Worm (Caenorhabditis elegans) whole organism, young adult: ENCODE results near the gene C28H8.2.
A peak's percentile ranks its signal among the peaks of the same experiment; 100 is the strongest.

Experiments
- B0336.3 ChIP-seq: fragments of 200-800 bp; sonication (Bioruptor generic); IDR thresholded peaks from 2 replicates; pipeline ENCODE4 v1.3.6; 2022; ENCODE audit warnings: missing genetic modification characterization, missing compliant biosample characterization
- C06A6.2 ChIP-seq: fragments of 200-800 bp; sonication (Bioruptor generic); conservative IDR thresholded peaks from 2 replicates; pipeline ENCODE4 v1.3.6; 2022; ENCODE audit warnings: missing genetic modification characterization, missing compliant biosample characterization
- F23B12.7 ChIP-seq: sonication (generic microtip); optimal IDR thresholded peaks from 2 replicates; lab custom pipeline; 2017; ENCODE audit warnings: missing genetic modification characterization, mild to moderate bottlenecking, missing compliant biosample characterization, antibody characterized with exemption, moderate library complexity; ENCODE audit not compliant: insufficient read depth
- F49E8.2 ChIP-seq: sonication (generic microtip); optimal IDR thresholded peaks from 3 replicates; lab custom pipeline; 2017; ENCODE audit warnings: missing genetic modification characterization, mild to moderate bottlenecking, missing compliant biosample characterization, antibody characterized with exemption, moderate library complexity; ENCODE audit not compliant: insufficient read depth
- F52B5.7 ChIP-seq: sonication (generic microtip); optimal IDR thresholded peaks from 2 replicates; lab custom pipeline; 2016; ENCODE audit warnings: mild to moderate bottlenecking, missing genetic modification characterization, missing compliant biosample characterization
- F55B11.4 ChIP-seq: sonication (generic microtip); optimal IDR thresholded peaks from 2 replicates; lab custom pipeline; 2016; ENCODE audit warnings: missing compliant biosample characterization, missing genetic modification characterization, borderline replicate concordance; ENCODE audit not compliant: insufficient read depth
- F57A8.1 ChIP-seq: fragments of 200-800 bp; sonication (Bioruptor generic); optimal IDR thresholded peaks from 2 replicates; lab custom pipeline; 2018; ENCODE audit warnings: mild to moderate bottlenecking, missing genetic modification characterization, moderate library complexity, missing compliant biosample characterization
- F57C9.4 ChIP-seq: sonication (generic microtip); optimal IDR thresholded peaks from 2 replicates; lab custom pipeline; 2017; ENCODE audit warnings: mild to moderate bottlenecking, missing genetic modification characterization, missing compliant biosample characterization
- K11D2.4 ChIP-seq: fragments of 200-800 bp; sonication (Bioruptor generic); IDR thresholded peaks from 2 replicates; pipeline ENCODE4 v1.3.6; 2022; ENCODE audit warnings: missing genetic modification reagents, missing genetic modification characterization, missing compliant biosample characterization
- aptf-2 ChIP-seq: fragments of 200-800 bp; sonication (Bioruptor generic); conservative IDR thresholded peaks from 2 replicates; pipeline ENCODE4 v1.3.6; 2022; ENCODE audit warnings: missing genetic modification reagents, missing genetic modification characterization, missing compliant biosample characterization
- attf-3 ChIP-seq: fragments of 200-800 bp; sonication (Bioruptor generic); conservative IDR thresholded peaks from 2 replicates; pipeline ENCODE4 v1.3.6; 2022; ENCODE audit warnings: missing genetic modification reagents, missing genetic modification characterization, missing compliant biosample characterization
- bed-1 ChIP-seq: fragments of 200-800 bp; sonication (Bioruptor generic); IDR thresholded peaks from 2 replicates; pipeline ENCODE4 v1.3.6; 2022; ENCODE audit warnings: missing genetic modification reagents, missing genetic modification characterization, missing compliant biosample characterization
- ccch-3 ChIP-seq: fragments of 200-800 bp; sonication (Bioruptor generic); optimal IDR thresholded peaks from 2 replicates; lab custom pipeline; 2018; ENCODE audit warnings: mild to moderate bottlenecking, missing genetic modification characterization, missing compliant biosample characterization
- ceh-27 ChIP-seq: fragments of 200-800 bp; sonication (Bioruptor generic); optimal IDR thresholded peaks from 2 replicates; lab custom pipeline; 2018; ENCODE audit warnings: mild to moderate bottlenecking, missing genetic modification characterization, moderate library complexity, missing compliant biosample characterization
- ceh-40 ChIP-seq: fragments of 200-800 bp; sonication (Bioruptor generic); IDR thresholded peaks from 2 replicates; pipeline ENCODE4 v1.3.6; 2022; ENCODE audit warnings: missing genetic modification characterization, missing compliant biosample characterization
- ceh-79 ChIP-seq: sonication (generic microtip); optimal IDR thresholded peaks from 2 replicates; lab custom pipeline; 2017; ENCODE audit warnings: mild to moderate bottlenecking, missing genetic modification characterization, missing compliant biosample characterization
- ceh-91 ChIP-seq: fragments of 200-800 bp; sonication (Bioruptor generic); IDR thresholded peaks from 2 replicates; pipeline ENCODE4 v1.3.6; 2022; ENCODE audit warnings: missing genetic modification reagents, missing genetic modification characterization, missing compliant biosample characterization
- die-1 ChIP-seq: sonication (generic microtip); optimal IDR thresholded peaks from 2 replicates; lab custom pipeline; 2016; ENCODE audit warnings: missing genotype, mild to moderate bottlenecking, missing genetic modification characterization, missing compliant biosample characterization
- dpff-1 ChIP-seq: sonication (generic microtip); optimal IDR thresholded peaks from 2 replicates; lab custom pipeline; 2017; ENCODE audit warnings: mild to moderate bottlenecking, missing genetic modification characterization, missing compliant biosample characterization
- efl-1 ChIP-seq: fragments of 150-350 bp; optimal IDR thresholded peaks from 2 replicates; lab custom pipeline; 2014; ENCODE audit warnings: missing biosample characterization, missing genetic modification reagents, missing genetic modification characterization
- egl-44 ChIP-seq: fragments of 200-800 bp; sonication (Bioruptor generic); IDR thresholded peaks from 2 replicates; pipeline ENCODE4 v1.3.6; 2022; ENCODE audit warnings: missing genetic modification reagents, missing genetic modification characterization, missing compliant biosample characterization
- ekl-4 ChIP-seq: fragments of 200-800 bp; sonication (Bioruptor generic); IDR thresholded peaks from 2 replicates; pipeline ENCODE4 v1.3.6; 2022; ENCODE audit warnings: missing genetic modification reagents, missing genetic modification characterization, missing compliant biosample characterization
- ets-4 ChIP-seq: fragments of 200-800 bp; sonication (Bioruptor generic); optimal IDR thresholded peaks from 2 replicates; lab custom pipeline; 2018; ENCODE audit warnings: mild to moderate bottlenecking, missing genetic modification characterization, missing compliant biosample characterization
- hlh-26 ChIP-seq: fragments of 200-800 bp; sonication (Bioruptor generic); conservative IDR thresholded peaks from 2 replicates; pipeline ENCODE4 v1.3.6; 2022; ENCODE audit warnings: missing genetic modification reagents, missing genetic modification characterization, missing compliant biosample characterization
- hrde-1 ChIP-seq: sonication (generic microtip); optimal IDR thresholded peaks from 2 replicates; lab custom pipeline; 2016; ENCODE audit warnings: missing genetic modification characterization, mild to moderate bottlenecking, missing compliant biosample characterization, moderate library complexity, missing genotype, missing genetic modification reagents, borderline replicate concordance
- lir-1 ChIP-seq: fragments of 200-800 bp; sonication (Bioruptor generic); conservative IDR thresholded peaks from 2 replicates; pipeline ENCODE4 v1.3.6; 2022; ENCODE audit warnings: missing genetic modification reagents, missing genetic modification characterization, missing compliant biosample characterization
- lsy-27 ChIP-seq: sonication (generic microtip); optimal IDR thresholded peaks from 2 replicates; lab custom pipeline; 2017; ENCODE audit warnings: missing genetic modification characterization, mild to moderate bottlenecking, missing compliant biosample characterization, antibody characterized with exemption, missing genotype, borderline replicate concordance; ENCODE audit not compliant: insufficient read depth
- madf-10 ChIP-seq: sonication (generic microtip); optimal IDR thresholded peaks from 2 replicates; lab custom pipeline; 2016; ENCODE audit warnings: mild to moderate bottlenecking, missing genetic modification characterization, missing compliant biosample characterization
- mcd-1 ChIP-seq: fragments of 200-800 bp; sonication (Bioruptor generic); IDR thresholded peaks from 2 replicates; pipeline ENCODE4 v1.3.6; 2022; ENCODE audit warnings: missing genetic modification reagents, missing genetic modification characterization, missing compliant biosample characterization
- nfya-1 ChIP-seq: sonication (generic microtip); optimal IDR thresholded peaks from 2 replicates; lab custom pipeline; 2017; ENCODE audit warnings: antibody characterized with exemption, missing compliant biosample characterization, missing genetic modification characterization, borderline replicate concordance; ENCODE audit not compliant: insufficient read depth
- nfyb-1 ChIP-seq: fragments of 200-800 bp; sonication (Bioruptor generic); IDR thresholded peaks from 2 replicates; pipeline ENCODE4 v1.3.6; 2022; ENCODE audit warnings: missing genetic modification reagents, missing genetic modification characterization, missing compliant biosample characterization
- nhr-120 ChIP-seq: fragments of 200-800 bp; sonication (Bioruptor generic); IDR thresholded peaks from 2 replicates; pipeline ENCODE4 v1.3.6; 2022; ENCODE audit warnings: missing genetic modification characterization, missing compliant biosample characterization
- nhr-179 ChIP-seq: sonication (generic microtip); optimal IDR thresholded peaks from 2 replicates; lab custom pipeline; 2016; ENCODE audit warnings: mild to moderate bottlenecking, missing genetic modification characterization, missing compliant biosample characterization
- nhr-27 ChIP-seq: fragments of 200-800 bp; sonication (Bioruptor generic); optimal IDR thresholded peaks from 2 replicates; lab custom pipeline; 2018; ENCODE audit warnings: mild to moderate bottlenecking, missing genetic modification characterization, moderate library complexity, missing compliant biosample characterization
- nhr-80 ChIP-seq: sonication (generic microtip); optimal IDR thresholded peaks from 2 replicates; lab custom pipeline; 2016; ENCODE audit warnings: missing genetic modification characterization, missing compliant biosample characterization
- pbrm-1 ChIP-seq: fragments of 200-800 bp; sonication (Bioruptor generic); IDR thresholded peaks from 2 replicates; pipeline ENCODE4 v1.3.6; 2022; ENCODE audit warnings: missing genetic modification reagents, missing genetic modification characterization, missing compliant biosample characterization
- rec-8 ChIP-seq, 2 experiments: sonication (generic microtip); optimal IDR thresholded peaks; 2 replicates each; lab custom pipeline; 2016; ENCODE audit warnings: mild to moderate bottlenecking in 2 of 2, missing genetic modification characterization in 2 of 2, missing genetic modification reagents in 2 of 2, missing genotype in 2 of 2, missing biosample characterization in 1 of 2, missing compliant biosample characterization in 1 of 2, moderate library complexity in 1 of 2
- snpc-3.4 ChIP-seq: sonication (generic microtip); optimal IDR thresholded peaks from 2 replicates; lab custom pipeline; 2017; ENCODE audit warnings: missing genetic modification characterization, mild to moderate bottlenecking, missing compliant biosample characterization, antibody characterized with exemption, moderate library complexity, missing genotype, missing genetic modification reagents
- somi-1 ChIP-seq: fragments of 200-800 bp; sonication (Bioruptor generic); optimal IDR thresholded peaks from 2 replicates; lab custom pipeline; 2018; ENCODE audit warnings: mild to moderate bottlenecking, missing genetic modification characterization, missing compliant biosample characterization
- tbp1 ChIP-seq: fragments of 200-800 bp; sonication (Bioruptor generic); optimal IDR thresholded peaks from 2 replicates; lab custom pipeline; 2018; ENCODE audit warnings: mild to moderate bottlenecking, missing genetic modification characterization, missing compliant biosample characterization
- tlf-1 ChIP-seq: fragments of 200-800 bp; sonication (Bioruptor generic); optimal IDR thresholded peaks from 2 replicates; lab custom pipeline; 2018; ENCODE audit warnings: mild to moderate bottlenecking, missing genetic modification characterization, missing compliant biosample characterization
- unc-62 ChIP-seq: fragments of 150-350 bp; optimal IDR thresholded peaks from 2 replicates; lab custom pipeline; 2014; ENCODE audit warnings: missing biosample characterization, missing genetic modification reagents, missing genetic modification characterization
- ztf-18 ChIP-seq: sonication (generic microtip); optimal IDR thresholded peaks from 2 replicates; lab custom pipeline; 2016; ENCODE audit warnings: missing genotype, mild to moderate bottlenecking, missing genetic modification characterization, missing compliant biosample characterization
- ztf-25 ChIP-seq: fragments of 200-800 bp; sonication (Bioruptor generic); IDR thresholded peaks from 2 replicates; pipeline ENCODE4 v1.3.6; 2022; ENCODE audit warnings: missing genetic modification reagents, missing genetic modification characterization, missing compliant biosample characterization
- ztf-28 ChIP-seq: fragments of 200-800 bp; sonication (Bioruptor generic); IDR thresholded peaks from 2 replicates; pipeline ENCODE4 v1.3.6; 2022; ENCODE audit warnings: missing genetic modification reagents, missing genetic modification characterization, missing compliant biosample characterization

C28H8.2 gene

ce11 chrIII:5874263-5874662 lies 45.9 kb upstream of the C28H8.2 start (continued):
- TF ChIP-seq ztf-28 (GFP tag; lab: Robert Waterston, UW) (no peak), attf-3 (no peak), unc-62 (GFP tag; lab: Kevin White, UChicago) (no peak), nfya-1 (tag; lab: Kevin White, UChicago) (no peak), somi-1 (GFP tag; lab: Kevin White, UChicago) (peak; percentile 57), F23B12.7 (tag; lab: Kevin White, UChicago) (no peak), lir-1 (no peak), nhr-120 (GFP tag; lab: Robert Waterston, UW) (no peak), ekl-4 (GFP tag; lab: Robert Waterston, UW) (peak; percentile 65), ceh-79 (tag; lab: Kevin White, UChicago) (no peak), rec-8 (tag; optimal IDR thresholded peaks at IDR 0.05; lab: Kevin White, UChicago) (no peak), tlf-1 (GFP tag; lab: Kevin White, UChicago) (peak; percentile 41), egl-44 (GFP tag; lab: Robert Waterston, UW) (no peak), ztf-25 (GFP tag; lab: Robert Waterston, UW) (no peak), nhr-179 (tag; lab: Kevin White, UChicago) (no peak), ccch-3 (GFP tag; lab: Kevin White, UChicago) (no peak), F49E8.2 (tag; lab: Kevin White, UChicago) (no peak), snpc-3.4 (no peak), lsy-27 (no peak), madf-10 (tag; lab: Kevin White, UChicago) (peak; percentile 38), F55B11.4 (tag; lab: Kevin White, UChicago) (no peak), aptf-2 (no peak), K11D2.4 (GFP tag; lab: Robert Waterston, UW) (no peak), dpff-1 (tag; lab: Kevin White, UChicago) (no peak), ets-4 (no peak), F57A8.1 (no peak), F52B5.7 (no peak), nhr-80 (peak; percentile 67), tbp1 (GFP tag; lab: Kevin White, UChicago) (peak; percentile 4), hrde-1 (tag; lab: Kevin White, UChicago) (peak; percentile 68), hlh-26 (no peak), efl-1 (no peak), ceh-91 (no peak), B0336.3 (peak; percentile 67), ceh-40 (GFP tag; lab: Robert Waterston, UW) (no peak), mcd-1 (no peak), nfyb-1 (GFP tag; lab: Robert Waterston, UW) (peak; percentile 62), bed-1 (no peak), nhr-27 (tag; lab: Kevin White, UChicago) (no peak), ztf-18 (tag; lab: Kevin White, UChicago) (no peak), pbrm-1 (GFP tag; lab: Robert Waterston, UW) (peak; percentile 16; the same call in 1 of the 2 replicates), F57C9.4 (tag; lab: Kevin White, UChicago) (no peak), C06A6.2 (GFP tag; lab: Robert Waterston, UW) (no peak), die-1 (tag; lab: Kevin White, UChicago) (no peak), ceh-27 (no peak)
